Worm (Caenorhabditis elegans) whole organism, young adult: ENCODE results near the gene srd-36.

Source experiments
- B0019.2 ChIP-seq: fragments of 200-800 bp; sonication (Bioruptor generic); conservative IDR thresholded peaks from 2 replicates; pipeline ENCODE4 v1.3.6; 2022; ENCODE audit warnings: missing genetic modification reagents, missing genetic modification characterization, missing compliant biosample characterization
- B0261.1 ChIP-seq: sonication (generic microtip); optimal IDR thresholded peaks from 2 replicates; lab custom pipeline; 2016; ENCODE audit warnings: mild to moderate bottlenecking, missing genetic modification characterization, moderate library complexity, missing compliant biosample characterization
- B0336.3 ChIP-seq: fragments of 200-800 bp; sonication (Bioruptor generic); IDR thresholded peaks from 2 replicates; pipeline ENCODE4 v1.3.6; 2022; ENCODE audit warnings: missing genetic modification characterization, missing compliant biosample characterization
- C17E4.6 ChIP-seq: fragments of 200-800 bp; sonication (Bioruptor generic); IDR thresholded peaks from 2 replicates; pipeline ENCODE4 v1.3.6; 2022; ENCODE audit warnings: missing genetic modification reagents, missing genetic modification characterization, missing compliant biosample characterization
- F10E7.11 ChIP-seq: sonication (generic microtip); optimal IDR thresholded peaks from 2 replicates; lab custom pipeline; 2017; ENCODE audit warnings: mild to moderate bottlenecking, missing genetic modification characterization, moderate library complexity, missing compliant biosample characterization
- F23B12.7 ChIP-seq: sonication (generic microtip); optimal IDR thresholded peaks from 2 replicates; lab custom pipeline; 2017; ENCODE audit warnings: missing genetic modification characterization, mild to moderate bottlenecking, missing compliant biosample characterization, antibody characterized with exemption, moderate library complexity; ENCODE audit not compliant: insufficient read depth
- F33H1.4 ChIP-seq: fragments of 200-800 bp; sonication (Bioruptor generic); IDR thresholded peaks from 2 replicates; pipeline ENCODE4 v1.3.6; 2022; ENCODE audit warnings: missing genetic modification reagents, missing genetic modification characterization, missing compliant biosample characterization
- F52B5.7 ChIP-seq: sonication (generic microtip); optimal IDR thresholded peaks from 2 replicates; lab custom pipeline; 2016; ENCODE audit warnings: mild to moderate bottlenecking, missing genetic modification characterization, missing compliant biosample characterization
- F55B11.4 ChIP-seq: sonication (generic microtip); optimal IDR thresholded peaks from 2 replicates; lab custom pipeline; 2016; ENCODE audit warnings: missing compliant biosample characterization, missing genetic modification characterization, borderline replicate concordance; ENCODE audit not compliant: insufficient read depth
- F57A8.1 ChIP-seq: fragments of 200-800 bp; sonication (Bioruptor generic); optimal IDR thresholded peaks from 2 replicates; lab custom pipeline; 2018; ENCODE audit warnings: mild to moderate bottlenecking, missing genetic modification characterization, moderate library complexity, missing compliant biosample characterization
- K11D2.4 ChIP-seq: fragments of 200-800 bp; sonication (Bioruptor generic); IDR thresholded peaks from 2 replicates; pipeline ENCODE4 v1.3.6; 2022; ENCODE audit warnings: missing genetic modification reagents, missing genetic modification characterization, missing compliant biosample characterization
- K12H6.12 ChIP-seq: fragments of 200-800 bp; sonication (Bioruptor generic); optimal IDR thresholded peaks from 2 replicates; lab custom pipeline; 2018; ENCODE audit warnings: mild to moderate bottlenecking, missing genetic modification characterization, missing compliant biosample characterization
- T07F8.4 ChIP-seq: sonication (generic microtip); optimal IDR thresholded peaks from 2 replicates; lab custom pipeline; 2016; ENCODE audit warnings: mild to moderate bottlenecking, missing genetic modification characterization, moderate library complexity, missing compliant biosample characterization
- Y53G8AR.9 ChIP-seq: fragments of 200-800 bp; sonication (Bioruptor generic); conservative IDR thresholded peaks from 2 replicates; pipeline ENCODE4 v1.3.6; 2022; ENCODE audit warnings: missing genetic modification reagents, missing genetic modification characterization, missing compliant biosample characterization
- Y56A3A.18 ChIP-seq: fragments of 200-800 bp; sonication (Bioruptor generic); IDR thresholded peaks from 2 replicates; pipeline ENCODE4 v1.3.6; 2022; ENCODE audit warnings: missing genetic modification reagents, missing genetic modification characterization, missing compliant biosample characterization
- ZK185.1 ChIP-seq: sonication (generic microtip); optimal IDR thresholded peaks from 2 replicates; lab custom pipeline; 2016; ENCODE audit warnings: mild to moderate bottlenecking, missing genetic modification characterization, missing compliant biosample characterization; ENCODE audit not compliant: poor library complexity, severe bottlenecking
- aptf-2 ChIP-seq: fragments of 200-800 bp; sonication (Bioruptor generic); conservative IDR thresholded peaks from 2 replicates; pipeline ENCODE4 v1.3.6; 2022; ENCODE audit warnings: missing genetic modification reagents, missing genetic modification characterization, missing compliant biosample characterization
- athp-1 ChIP-seq: sonication (generic microtip); optimal IDR thresholded peaks from 2 replicates; lab custom pipeline; 2017; ENCODE audit warnings: mild to moderate bottlenecking, missing genetic modification characterization, missing compliant biosample characterization
- attf-3 ChIP-seq: fragments of 200-800 bp; sonication (Bioruptor generic); conservative IDR thresholded peaks from 2 replicates; pipeline ENCODE4 v1.3.6; 2022; ENCODE audit warnings: missing genetic modification reagents, missing genetic modification characterization, missing compliant biosample characterization
- attf-6 ChIP-seq: fragments of 200-800 bp; sonication (Bioruptor generic); IDR thresholded peaks from 2 replicates; pipeline ENCODE4 v1.3.6; 2022; ENCODE audit warnings: missing genetic modification reagents, missing genetic modification characterization, missing compliant biosample characterization
- ceh-40 ChIP-seq: fragments of 200-800 bp; sonication (Bioruptor generic); IDR thresholded peaks from 2 replicates; pipeline ENCODE4 v1.3.6; 2022; ENCODE audit warnings: missing genetic modification characterization, missing compliant biosample characterization
- ceh-91 ChIP-seq: fragments of 200-800 bp; sonication (Bioruptor generic); IDR thresholded peaks from 2 replicates; pipeline ENCODE4 v1.3.6; 2022; ENCODE audit warnings: missing genetic modification reagents, missing genetic modification characterization, missing compliant biosample characterization
- chd-7 ChIP-seq: sonication (generic microtip); optimal IDR thresholded peaks from 2 replicates; lab custom pipeline; 2016; ENCODE audit warnings: mild to moderate bottlenecking, missing genetic modification characterization, moderate library complexity, missing compliant biosample characterization
- dpff-1 ChIP-seq: sonication (generic microtip); optimal IDR thresholded peaks from 2 replicates; lab custom pipeline; 2017; ENCODE audit warnings: mild to moderate bottlenecking, missing genetic modification characterization, missing compliant biosample characterization
- efl-1 ChIP-seq: fragments of 150-350 bp; optimal IDR thresholded peaks from 2 replicates; lab custom pipeline; 2014; ENCODE audit warnings: missing biosample characterization, missing genetic modification reagents, missing genetic modification characterization
- egl-18 ChIP-seq: fragments of 200-800 bp; sonication (Bioruptor generic); IDR thresholded peaks from 2 replicates; pipeline ENCODE4 v1.3.6; 2022; ENCODE audit warnings: missing genetic modification reagents, missing genetic modification characterization, missing compliant biosample characterization
- egrh-3 ChIP-seq: fragments of 200-800 bp; sonication (Bioruptor generic); IDR thresholded peaks from 2 replicates; pipeline ENCODE4 v1.3.6; 2022; ENCODE audit warnings: missing genetic modification reagents, missing genetic modification characterization, missing compliant biosample characterization
- him-1 ChIP-seq: sonication (generic microtip); optimal IDR thresholded peaks from 2 replicates; lab custom pipeline; 2016; ENCODE audit warnings: missing genotype, missing genetic modification reagents, missing genetic modification characterization, missing compliant biosample characterization
- hlh-26 ChIP-seq: fragments of 200-800 bp; sonication (Bioruptor generic); conservative IDR thresholded peaks from 2 replicates; pipeline ENCODE4 v1.3.6; 2022; ENCODE audit warnings: missing genetic modification reagents, missing genetic modification characterization, missing compliant biosample characterization
- hmg-1.2 ChIP-seq: fragments of 200-800 bp; sonication (Bioruptor generic); IDR thresholded peaks from 2 replicates; pipeline ENCODE4 v1.3.6; 2022; ENCODE audit warnings: missing genetic modification reagents, missing genetic modification characterization, missing compliant biosample characterization
- hrde-1 ChIP-seq: sonication (generic microtip); optimal IDR thresholded peaks from 2 replicates; lab custom pipeline; 2016; ENCODE audit warnings: missing genetic modification characterization, mild to moderate bottlenecking, missing compliant biosample characterization, moderate library complexity, missing genotype, missing genetic modification reagents, borderline replicate concordance
- let-607 ChIP-seq, 2 experiments: fragments of 200-800 bp in 1 of 2; sonication (Bioruptor generic) in 1 of 2; sonication (generic microtip) in 1 of 2; optimal IDR thresholded peaks; 2 replicates each; lab custom pipeline; 2016 to 2018; ENCODE audit warnings: mild to moderate bottlenecking in 2 of 2, missing compliant biosample characterization in 2 of 2, missing genetic modification characterization in 2 of 2, moderate library complexity in 2 of 2, missing genotype in 1 of 2
- lin-26 ChIP-seq: fragments of 200-800 bp; sonication (Bioruptor generic); IDR thresholded peaks from 2 replicates; pipeline ENCODE4 v1.3.6; 2022; ENCODE audit warnings: missing genetic modification reagents, missing genetic modification characterization, missing compliant biosample characterization
- madf-10 ChIP-seq: sonication (generic microtip); optimal IDR thresholded peaks from 2 replicates; lab custom pipeline; 2016; ENCODE audit warnings: mild to moderate bottlenecking, missing genetic modification characterization, missing compliant biosample characterization
- madf-6 ChIP-seq: fragments of 200-800 bp; sonication (Bioruptor generic); IDR thresholded peaks from 2 replicates; pipeline ENCODE4 v1.3.6; 2022; ENCODE audit warnings: missing genetic modification reagents, missing genetic modification characterization, missing compliant biosample characterization
- mes-4 ChIP-seq: sonication (generic microtip); optimal IDR thresholded peaks from 2 replicates; lab custom pipeline; 2016; ENCODE audit warnings: missing genotype, missing genetic modification characterization, missing compliant biosample characterization
- nhr-120 ChIP-seq: fragments of 200-800 bp; sonication (Bioruptor generic); IDR thresholded peaks from 2 replicates; pipeline ENCODE4 v1.3.6; 2022; ENCODE audit warnings: missing genetic modification characterization, missing compliant biosample characterization
- nhr-27 ChIP-seq: fragments of 200-800 bp; sonication (Bioruptor generic); optimal IDR thresholded peaks from 2 replicates; lab custom pipeline; 2018; ENCODE audit warnings: mild to moderate bottlenecking, missing genetic modification characterization, moderate library complexity, missing compliant biosample characterization
- nhr-80 ChIP-seq: sonication (generic microtip); optimal IDR thresholded peaks from 2 replicates; lab custom pipeline; 2016; ENCODE audit warnings: missing genetic modification characterization, missing compliant biosample characterization
- pha-4 ChIP-seq: fragments of 150-350 bp; sonication (generic microtip); optimal IDR thresholded peaks from 2 replicates; lab custom pipeline; 2014; ENCODE audit warnings: missing biosample characterization, missing genetic modification reagents, missing genetic modification characterization
- snpc-4 ChIP-seq, 5 experiments: fragments of 150-350 bp in 1 of 5; sonication (generic microtip) in 4 of 5; optimal IDR thresholded peaks; 2 replicates each; lab custom pipeline; 2014 to 2018; ENCODE audit warnings: missing genetic modification characterization in 5 of 5, missing biosample characterization in 3 of 5, antibody characterized with exemption in 2 of 5, mild to moderate bottlenecking in 2 of 5, missing compliant biosample characterization in 2 of 5, missing genotype in 2 of 5, moderate library complexity in 2 of 5, missing genetic modification reagents in 1 of 5
- tbx-9 ChIP-seq: sonication (generic microtip); optimal IDR thresholded peaks from 2 replicates; lab custom pipeline; 2016; ENCODE audit warnings: borderline replicate concordance, missing genetic modification characterization, inconsistent platforms, missing compliant biosample characterization
- tlf-1 ChIP-seq: fragments of 200-800 bp; sonication (Bioruptor generic); optimal IDR thresholded peaks from 2 replicates; lab custom pipeline; 2018; ENCODE audit warnings: mild to moderate bottlenecking, missing genetic modification characterization, missing compliant biosample characterization
- unc-130 ChIP-seq: sonication (generic microtip); optimal IDR thresholded peaks from 2 replicates; lab custom pipeline; 2016; ENCODE audit warnings: missing genetic modification reagents, missing genetic modification characterization, missing compliant biosample characterization
- xnd-1 ChIP-seq: sonication (generic microtip); optimal IDR thresholded peaks from 2 replicates; lab custom pipeline; 2016; ENCODE audit warnings: missing genotype, missing genetic modification reagents, missing genetic modification characterization, missing compliant biosample characterization
- ztf-25 ChIP-seq: fragments of 200-800 bp; sonication (Bioruptor generic); IDR thresholded peaks from 2 replicates; pipeline ENCODE4 v1.3.6; 2022; ENCODE audit warnings: missing genetic modification reagents, missing genetic modification characterization, missing compliant biosample characterization
- ztf-28 ChIP-seq: fragments of 200-800 bp; sonication (Bioruptor generic); IDR thresholded peaks from 2 replicates; pipeline ENCODE4 v1.3.6; 2022; ENCODE audit warnings: missing genetic modification reagents, missing genetic modification characterization, missing compliant biosample characterization
- ztf-3 ChIP-seq: fragments of 200-800 bp; sonication (Bioruptor generic); optimal IDR thresholded peaks from 2 replicates; lab custom pipeline; 2018; ENCODE audit warnings: mild to moderate bottlenecking, missing genetic modification characterization, missing compliant biosample characterization

The srd-36 gene

ce11 chrX:13283462-13283861 lies 11.1 kb downstream of the srd-36 start:
- TF ChIP-seq mes-4 (peak; percentile 51), let-607 (tag; optimal IDR thresholded peaks at IDR 0.05; lab: Kevin White, UChicago) (peak; percentile 9 to 39), ceh-91 (GFP tag; lab: Robert Waterston, UW) (no peak), nhr-27 (tag; lab: Kevin White, UChicago) (no peak), madf-6 (GFP tag; lab: Robert Waterston, UW) (no peak), unc-130 (GFP tag; lab: Kevin White, UChicago) (peak; percentile 13), egrh-3 (GFP tag; lab: Robert Waterston, UW) (0 out of 2 replicates have a peak, but pooled peaks have one; percentile 13), him-1 (tag; lab: Kevin White, UChicago) (peak; percentile 49), B0019.2 (GFP tag; lab: Robert Waterston, UW) (no peak), attf-3 (GFP tag; lab: Robert Waterston, UW) (no peak), hrde-1 (tag; lab: Kevin White, UChicago) (peak; percentile 51), ztf-25 (GFP tag; lab: Robert Waterston, UW) (peak; percentile 89), lin-26 (peak; percentile 95), athp-1 (tag; lab: Kevin White, UChicago) (peak; percentile 23), K11D2.4 (GFP tag; lab: Robert Waterston, UW) (no peak), ceh-40 (GFP tag; lab: Robert Waterston, UW) (0 out of 2 replicates have a peak, but pooled peaks have one; percentile 27), aptf-2 (no peak), pha-4 (tag; lab: Kevin White, UChicago) (no peak), hmg-1.2 (GFP tag; lab: Robert Waterston, UW) (peak; percentile 65), tbx-9 (tag; lab: Kevin White, UChicago) (no peak), chd-7 (tag; lab: Kevin White, UChicago) (peak; percentile 12), hlh-26 (GFP tag; lab: Robert Waterston, UW) (no peak), nhr-80 (tag; lab: Kevin White, UChicago) (peak; percentile 4), ZK185.1 (tag; lab: Kevin White, UChicago) (peak; percentile 48), ztf-3 (GFP tag; lab: Kevin White, UChicago) (no peak), madf-10 (tag; lab: Kevin White, UChicago) (no peak), Y53G8AR.9 (GFP tag; lab: Robert Waterston, UW) (no peak), F55B11.4 (tag; lab: Kevin White, UChicago) (no peak), dpff-1 (tag; lab: Kevin White, UChicago) (no peak), B0336.3 (no peak), ztf-28 (GFP tag; lab: Robert Waterston, UW) (no peak), K12H6.12 (no peak), tlf-1 (GFP tag; lab: Kevin White, UChicago) (no peak), C17E4.6 (no peak), xnd-1 (no peak), F33H1.4 (no peak), attf-6 (GFP tag; lab: Robert Waterston, UW) (no peak), F57A8.1 (GFP tag; lab: Kevin White, UChicago) (no peak), F23B12.7 (peak; percentile 43), F10E7.11 (no peak), snpc-4 (GFP tag; optimal IDR thresholded peaks at IDR 0.05; lab: Kevin White, UChicago) (peak; percentile 11), snpc-4 (tag; optimal IDR thresholded peaks at IDR 0.05; lab: Kevin White, UChicago) (peak in 1 of 4 experiments; percentile 34), B0261.1 (tag; lab: Kevin White, UChicago) (peak; percentile 83), efl-1 (GFP tag; lab: Kevin White, UChicago) (no peak), F52B5.7 (tag; lab: Kevin White, UChicago) (peak; percentile 65), T07F8.4 (tag; lab: Kevin White, UChicago) (peak; percentile 63), egl-18 (GFP tag; lab: Robert Waterston, UW) (no peak), nhr-120 (GFP tag; lab: Robert Waterston, UW) (no peak), Y56A3A.18 (peak; percentile 57; the same call in 1 of the 2 replicates)
